Worm (Caenorhabditis elegans): Measurements from ENCODE around the gene unc-112.

unc-112 gene

DNA sequence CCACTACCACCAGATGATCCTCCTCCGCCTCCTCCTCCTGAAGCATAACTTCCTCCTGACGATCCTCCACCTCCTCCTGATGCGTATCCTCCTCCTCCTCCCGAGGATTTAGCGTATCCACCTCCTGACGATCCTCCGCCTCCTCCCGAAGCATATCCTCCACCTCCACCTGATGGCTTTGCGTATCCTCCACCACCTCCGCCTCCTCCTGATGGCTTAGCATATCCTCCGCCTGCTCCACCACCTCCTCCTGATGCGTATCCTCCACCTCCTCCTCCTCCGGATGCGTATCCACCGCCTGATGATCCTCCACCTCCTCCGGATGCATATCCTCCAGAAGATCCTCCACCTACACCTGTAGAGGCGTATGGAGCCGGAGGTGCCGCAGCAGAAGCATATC lies 48.4 kb upstream of the unc-112 start:
- TF ChIP-seq elt-3 (tag; optimal IDR thresholded peaks at IDR 0.05) (no peak), blmp-1 (tag; optimal IDR thresholded peaks at IDR 0.05; ENCODE audit: insufficient read depth) (no peak), nhr-12 (tag; optimal IDR thresholded peaks at IDR 0.05) (no peak), elt-1 (tag; optimal IDR thresholded peaks at IDR 0.05) (no peak), nhr-237 (tag; optimal IDR thresholded peaks at IDR 0.05) (no peak)

DNA sequence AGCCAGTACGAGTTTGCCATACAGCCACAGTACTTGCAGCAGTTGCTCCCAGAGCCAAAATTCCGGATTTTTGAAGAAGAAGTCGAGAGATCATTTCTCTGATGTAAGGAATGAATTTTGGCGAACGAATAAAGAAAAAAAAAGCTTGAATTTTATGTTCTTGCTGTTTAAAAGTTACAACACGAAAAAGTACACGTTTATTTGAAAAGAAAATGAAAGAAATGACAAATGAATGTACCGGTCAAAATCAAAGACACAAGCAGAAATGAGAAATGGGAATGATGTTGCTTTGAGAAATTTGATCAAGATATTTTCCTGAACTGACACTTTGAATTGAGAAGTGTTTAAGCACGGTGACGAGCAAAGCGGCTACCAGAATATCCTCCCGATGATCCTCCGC lies 44.8 kb upstream of the unc-112 start, which contains the start of gene Y50E8A.6:
TSS of gene Y50E8A.6 (minus strand) at position 101 of the 400 bp plus-strand sequence.
- TF ChIP-seq ztf-1 (GFP tag; conservative IDR thresholded peaks at IDR 0.05) (no peak), nhr-12 (tag; optimal IDR thresholded peaks at IDR 0.05) (no peak), nhr-21 (tag; optimal IDR thresholded peaks at IDR 0.05) (no peak), elt-1 (tag; optimal IDR thresholded peaks at IDR 0.05) (no peak)

- no peak for TF ChIP-seq mdl-1 (tag; optimal IDR thresholded peaks at IDR 0.05)
- TF ChIP-seq nhr-237 (tag; optimal IDR thresholded peaks at IDR 0.05), result no peak
- no peak for TF ChIP-seq ztf-1 (GFP tag; conservative IDR thresholded peaks at IDR 0.05)
- no peak for TF ChIP-seq sma-9 (GFP tag; optimal IDR thresholded peaks at IDR 0.05)
- TF ChIP-seq sma-9 (tag; optimal IDR thresholded peaks at IDR 0.05), result no peak
- no peak for TF ChIP-seq skn-1 (tag; optimal IDR thresholded peaks at IDR 0.05)
- TF ChIP-seq unc-62 (GFP tag; optimal IDR thresholded peaks at IDR 0.05), result no peak
- TF ChIP-seq peb-1 (tag; optimal IDR thresholded peaks at IDR 0.05), result no peak
- TF ChIP-seq lsy-2 (tag; optimal IDR thresholded peaks at IDR 0.05), result no peak
- TF ChIP-seq crh-2 (tag; optimal IDR thresholded peaks at IDR 0.05), result no peak
- no peak for TF ChIP-seq lin-11 (tag; optimal IDR thresholded peaks at IDR 0.05)
- no peak for TF ChIP-seq ztf-4 (tag; optimal IDR thresholded peaks at IDR 0.05)
- TF ChIP-seq elt-1 (tag; optimal IDR thresholded peaks at IDR 0.05), result no peak
- no peak for TF ChIP-seq blmp-1 (tag; optimal IDR thresholded peaks at IDR 0.05; ENCODE audit: insufficient read depth)
- no peak for TF ChIP-seq nhr-11 (tag; optimal IDR thresholded peaks at IDR 0.05)
Observed at ce11 chrV:14736851-14737250, 40.4 kb upstream of the unc-112 start, which contains the start of gene Y50E8A.5. TSS of gene Y50E8A.5 (minus strand) at chrV:14736951.

DNA sequence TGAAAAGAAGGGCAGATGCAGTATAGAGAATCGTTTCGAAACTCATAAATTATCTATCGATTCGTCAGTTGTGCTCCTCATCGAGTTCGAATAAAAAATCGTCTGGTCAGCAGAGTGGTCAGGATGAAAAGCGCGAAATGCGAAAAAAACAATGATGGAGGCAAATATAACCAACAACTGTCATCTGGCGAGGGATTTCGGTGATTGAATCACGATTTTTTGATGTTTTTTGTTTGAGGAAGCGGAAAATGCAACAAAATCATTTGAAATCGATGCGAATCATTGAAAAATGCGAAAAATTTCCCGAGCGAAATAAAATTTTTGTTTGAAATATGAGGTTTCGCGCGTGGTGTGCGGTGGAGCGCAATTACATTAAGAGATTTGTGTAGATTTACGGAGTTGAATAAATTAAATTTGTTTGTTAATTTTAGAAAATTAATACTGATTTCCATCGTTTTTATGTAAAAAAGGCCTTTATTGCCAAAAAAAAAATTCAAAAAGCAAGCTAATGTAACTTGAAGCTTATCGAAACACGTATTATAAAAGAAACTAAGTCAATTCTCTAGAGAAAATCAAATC lies 37.8 kb upstream of the unc-112 start, which contains the start of gene unc-61:
TSS of gene unc-61 (minus strand) at position 51 of the 579 bp plus-strand sequence.
- TF ChIP-seq unc-62 (GFP tag; optimal IDR thresholded peaks at IDR 0.05) (no peak), unc-55 (GFP tag; optimal IDR thresholded peaks at IDR 0.05) (peak; percentile 60), gmeb-1 (tag; optimal IDR thresholded peaks at IDR 0.05) (peak; percentile 83), C34F6.9 (tag; optimal IDR thresholded peaks at IDR 0.05) (peak; percentile 48), lsy-2 (tag; optimal IDR thresholded peaks at IDR 0.05) (no peak), nhr-129 (tag; optimal IDR thresholded peaks at IDR 0.05) (peak; percentile 7), R02D3.7 (tag; optimal IDR thresholded peaks at IDR 0.05) (peak; percentile 65)

DNA sequence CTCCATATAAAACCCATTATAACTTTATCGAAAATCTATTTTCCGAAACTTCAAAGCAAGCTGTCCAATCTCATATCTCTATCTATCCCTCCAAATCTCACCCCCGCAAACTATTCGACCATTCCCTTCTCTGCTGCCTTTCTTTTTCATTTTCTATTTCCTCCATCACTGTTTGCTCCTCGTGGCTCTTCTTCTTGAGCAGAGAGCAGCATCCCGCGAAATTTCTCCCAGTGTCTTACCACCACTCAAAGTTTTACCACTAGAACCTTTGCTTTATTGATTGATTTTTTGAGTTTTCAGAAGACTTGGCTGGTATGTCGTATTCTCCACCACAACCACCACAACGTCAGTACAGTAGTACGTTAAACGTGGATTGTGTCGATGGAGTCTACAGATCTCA lies 32.9 kb upstream of the unc-112 start, which contains the start of gene oig-3:
TSS of gene oig-3 (plus strand) at position 301 of the 400 bp plus-strand sequence.
- TF ChIP-seq zag-1 (tag; optimal IDR thresholded peaks at IDR 0.05), result no peak
- TF ChIP-seq nhr-25 (tag; optimal IDR thresholded peaks at IDR 0.05), result no peak
- TF ChIP-seq nhr-6 (tag; optimal IDR thresholded peaks at IDR 0.05), result no peak
- TF ChIP-seq Y55F3AM.14 (GFP tag; optimal IDR thresholded peaks at IDR 0.05), result no peak
- no peak for TF ChIP-seq R02D3.7 (tag; optimal IDR thresholded peaks at IDR 0.05)
- TF ChIP-seq blmp-1 (tag; optimal IDR thresholded peaks at IDR 0.05; ENCODE audit: insufficient read depth), result no peak
- TF ChIP-seq nhr-10 (tag; optimal IDR thresholded peaks at IDR 0.05), result no peak
- no peak for TF ChIP-seq unc-39 (tag; optimal IDR thresholded peaks at IDR 0.05)
- no peak for TF ChIP-seq ztf-1 (GFP tag; conservative IDR thresholded peaks at IDR 0.05)
- no peak for TF ChIP-seq unc-55 (GFP tag; optimal IDR thresholded peaks at IDR 0.05)
- TF ChIP-seq alr-1 (tag; optimal IDR thresholded peaks at IDR 0.05), result no peak
- no peak for TF ChIP-seq nhr-11 (tag; optimal IDR thresholded peaks at IDR 0.05)
- TF ChIP-seq snpc-4 (tag; optimal IDR thresholded peaks at IDR 0.05), result no peak
- TF ChIP-seq skn-1 (tag; optimal IDR thresholded peaks at IDR 0.05), result no peak
- TF ChIP-seq crh-2 (tag; optimal IDR thresholded peaks at IDR 0.05), result no peak
- TF ChIP-seq egl-27 (tag; optimal IDR thresholded peaks at IDR 0.05), result no peak
- no peak for TF ChIP-seq nhr-12 (tag; optimal IDR thresholded peaks at IDR 0.05)
- TF ChIP-seq F13H6.1 (tag; optimal IDR thresholded peaks at IDR 0.05), result no peak
- TF ChIP-seq ama-1 (optimal IDR thresholded peaks at IDR 0.05), result no peak
